Worm (Caenorhabditis elegans) whole organism, L4/young adult: ENCODE measurements around the gene bath-38.

Source experiments
- W03F9.2 ChIP-seq: fragments of 150-350 bp; optimal IDR thresholded peaks from 2 replicates; lab custom pipeline; 2014; ENCODE audit warnings: missing biosample characterization, missing genetic modification characterization
- dao-5 ChIP-seq: sonication (generic microtip); optimal IDR thresholded peaks from 2 replicates; lab custom pipeline; 2016; ENCODE audit warnings: missing genotype, missing genetic modification characterization, moderate library complexity, missing compliant biosample characterization
- him-1 ChIP-seq: sonication (generic microtip); optimal IDR thresholded peaks from 2 replicates; lab custom pipeline; 2016; ENCODE audit warnings: missing genotype, missing genetic modification reagents, missing genetic modification characterization, missing compliant biosample characterization

ce11 chrII:10011733-10012132 lies 33.3 kb downstream of the bath-38 start:
- TF ChIP-seq W03F9.2 (tag; lab: Kevin White, UChicago) (no peak), him-1 (tag; lab: Kevin White, UChicago) (no peak), dao-5 (no peak)
